Worm (Caenorhabditis elegans) whole organism, L3 larva: ENCODE data around the gene ndx-3.

Experiments
- ZK546.5 ChIP-seq: sonication (generic microtip); optimal IDR thresholded peaks from 2 replicates; lab custom pipeline; 2017; ENCODE audit warnings: missing biosample characterization, missing genetic modification characterization
- aly-2 ChIP-seq: fragments of 150-350 bp; optimal IDR thresholded peaks from 2 replicates; lab custom pipeline; 2014; ENCODE audit warnings: missing biosample characterization, missing genetic modification characterization
- ama-1 ChIP-seq: fragments of 150-350 bp; optimal IDR thresholded peaks from 2 replicates; lab custom pipeline; 2018
- ceh-16 ChIP-seq: sonication (generic microtip); optimal IDR thresholded peaks from 2 replicates; lab custom pipeline; 2017; ENCODE audit warnings: missing biosample characterization, missing genetic modification characterization
- ceh-28 ChIP-seq: fragments of 150-350 bp; optimal IDR thresholded peaks from 2 replicates; lab custom pipeline; 2014; ENCODE audit warnings: missing biosample characterization, missing genetic modification reagents, missing genetic modification characterization
- ceh-82 ChIP-seq: fragments of 150-350 bp; optimal IDR thresholded peaks from 2 replicates; lab custom pipeline; 2014; ENCODE audit warnings: missing biosample characterization, missing genetic modification characterization
- daf-12 ChIP-seq: fragments of 150-350 bp; optimal IDR thresholded peaks from 2 replicates; lab custom pipeline; 2014; ENCODE audit warnings: missing biosample characterization, missing genetic modification reagents, missing genetic modification characterization
- egl-27 ChIP-seq: sonication (generic microtip); optimal IDR thresholded peaks from 4 replicates; lab custom pipeline; 2017; ENCODE audit warnings: missing biosample characterization, missing genetic modification reagents, missing genetic modification characterization
- egl-5 ChIP-seq: fragments of 150-350 bp; optimal IDR thresholded peaks from 2 replicates; lab custom pipeline; 2017; ENCODE audit warnings: missing biosample characterization, missing genetic modification reagents, missing genetic modification characterization, inconsistent platforms
- elt-1 ChIP-seq: fragments of 150-350 bp; optimal IDR thresholded peaks from 2 replicates; lab custom pipeline; 2014; ENCODE audit warnings: missing biosample characterization, missing genetic modification characterization
- elt-2 ChIP-seq: sonication (generic microtip); optimal IDR thresholded peaks from 2 replicates; lab custom pipeline; 2016; ENCODE audit warnings: missing genetic modification reagents, mild to moderate bottlenecking, missing genetic modification characterization, missing compliant biosample characterization
- fkh-2 ChIP-seq: fragments of 150-350 bp; optimal IDR thresholded peaks from 2 replicates; lab custom pipeline; 2014; ENCODE audit warnings: missing biosample characterization, missing genetic modification reagents, missing genetic modification characterization
- jun-1 ChIP-seq: fragments of 150-350 bp; optimal IDR thresholded peaks from 2 replicates; lab custom pipeline; 2014; ENCODE audit warnings: missing biosample characterization, missing genetic modification reagents, missing genetic modification characterization
- lin-15B ChIP-seq: fragments of 150-350 bp; optimal IDR thresholded peaks from 2 replicates; lab custom pipeline; 2014; ENCODE audit warnings: missing biosample characterization, missing genetic modification characterization
- lin-39 ChIP-seq: fragments of 150-350 bp; optimal IDR thresholded peaks from 2 replicates; lab custom pipeline; 2018; ENCODE audit warnings: missing biosample characterization, missing genetic modification reagents, missing genetic modification characterization
- lsy-12 ChIP-seq: sonication (generic microtip); optimal IDR thresholded peaks from 2 replicates; lab custom pipeline; 2016; ENCODE audit warnings: mild to moderate bottlenecking, missing genetic modification characterization, missing compliant biosample characterization
- mdl-1 ChIP-seq: fragments of 150-350 bp; optimal IDR thresholded peaks from 2 replicates; lab custom pipeline; 2014; ENCODE audit warnings: missing biosample characterization, missing genetic modification characterization
- mml-1 ChIP-seq: fragments of 150-350 bp; sonication (generic microtip); optimal IDR thresholded peaks from 3 replicates; lab custom pipeline; 2014; ENCODE audit warnings: missing biosample characterization, missing genetic modification characterization
- nfya-1 ChIP-seq: sonication (generic microtip); optimal IDR thresholded peaks from 2 replicates; lab custom pipeline; 2017; ENCODE audit warnings: missing genetic modification characterization, mild to moderate bottlenecking, missing compliant biosample characterization, antibody characterized with exemption, moderate library complexity; ENCODE audit not compliant: insufficient read depth
- nhr-11 ChIP-seq: fragments of 150-350 bp; optimal IDR thresholded peaks from 2 replicates; lab custom pipeline; 2014; ENCODE audit warnings: missing biosample characterization, missing genetic modification characterization
- nhr-12 ChIP-seq: fragments of 150-350 bp; optimal IDR thresholded peaks from 2 replicates; lab custom pipeline; 2014; ENCODE audit warnings: missing biosample characterization, missing genetic modification characterization
- nhr-23 ChIP-seq: fragments of 150-350 bp; optimal IDR thresholded peaks from 2 replicates; lab custom pipeline; 2014; ENCODE audit warnings: missing biosample characterization, missing genetic modification reagents, missing genetic modification characterization
- nhr-237 ChIP-seq: fragments of 150-350 bp; optimal IDR thresholded peaks from 2 replicates; lab custom pipeline; 2014; ENCODE audit warnings: missing biosample characterization, missing genetic modification characterization
- nhr-28 ChIP-seq: fragments of 150-350 bp; optimal IDR thresholded peaks from 2 replicates; lab custom pipeline; 2014; ENCODE audit warnings: missing biosample characterization, missing genetic modification characterization
- nhr-43 ChIP-seq: sonication (generic microtip); optimal IDR thresholded peaks from 2 replicates; lab custom pipeline; 2016; ENCODE audit warnings: mild to moderate bottlenecking, missing genetic modification characterization, missing compliant biosample characterization; ENCODE audit not compliant: poor library complexity, severe bottlenecking
- nhr-76 ChIP-seq: fragments of 150-350 bp; sonication (generic microtip); optimal IDR thresholded peaks from 5 replicates; lab custom pipeline; 2014; ENCODE audit warnings: missing biosample characterization, missing genetic modification characterization
- nhr-77 ChIP-seq: fragments of 150-350 bp; optimal IDR thresholded peaks from 2 replicates; lab custom pipeline; 2014; ENCODE audit warnings: missing biosample characterization, missing genetic modification characterization
- pqm-1 ChIP-seq: fragments of 150-350 bp; optimal IDR thresholded peaks from 2 replicates; lab custom pipeline; 2017; ENCODE audit warnings: missing biosample characterization, missing genetic modification characterization, inconsistent platforms
- sea-2 ChIP-seq: fragments of 150-350 bp; sonication (generic microtip); optimal IDR thresholded peaks from 4 replicates; lab custom pipeline; 2014; ENCODE audit warnings: missing biosample characterization, missing genetic modification reagents, missing genetic modification characterization
- skn-1 ChIP-seq: fragments of 150-350 bp; optimal IDR thresholded peaks from 2 replicates; lab custom pipeline; 2014; ENCODE audit warnings: missing biosample characterization, missing genetic modification characterization
- snpc-4 ChIP-seq: fragments of 150-350 bp; optimal IDR thresholded peaks from 2 replicates; lab custom pipeline; 2014; ENCODE audit warnings: missing biosample characterization, missing genetic modification characterization
- tbx-2 ChIP-seq: sonication (generic microtip); optimal IDR thresholded peaks from 2 replicates; lab custom pipeline; 2016; ENCODE audit warnings: mild to moderate bottlenecking, missing genetic modification characterization, missing compliant biosample characterization
- unc-39 ChIP-seq: sonication (generic microtip); optimal IDR thresholded peaks from 4 replicates; lab custom pipeline; 2017; ENCODE audit warnings: missing biosample characterization, missing genetic modification characterization
- zag-1 ChIP-seq: fragments of 150-350 bp; optimal IDR thresholded peaks from 2 replicates; lab custom pipeline; 2014; ENCODE audit warnings: missing biosample characterization, missing genetic modification characterization
- ztf-4 ChIP-seq: fragments of 150-350 bp; optimal IDR thresholded peaks from 2 replicates; lab custom pipeline; 2014; ENCODE audit warnings: missing biosample characterization, missing genetic modification characterization

Gene ndx-3

DNA sequence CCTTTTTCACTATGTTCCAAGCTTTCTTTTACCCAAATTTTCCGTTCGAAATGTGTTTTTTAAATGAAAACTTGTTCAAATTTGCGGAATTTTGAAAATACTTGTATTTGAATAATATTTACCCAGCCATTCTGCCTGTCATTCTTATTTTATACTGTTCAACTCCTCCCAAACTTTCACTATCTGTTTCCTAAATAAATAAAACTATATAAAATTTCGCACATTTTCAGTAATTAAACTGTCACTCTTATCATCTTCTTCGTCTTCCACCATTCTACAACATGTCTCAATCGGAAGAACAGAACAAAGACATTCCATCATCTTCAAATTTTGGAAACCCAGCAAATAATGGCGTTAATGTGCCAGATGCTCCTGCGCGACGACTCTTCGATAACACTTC, 48.6 kb upstream of the ndx-3 start, which contains the start of gene btbd-10:
btbd-10 (plus strand) TSS at position 231 of the 400 bp plus-strand sequence.
- TF ChIP-seq fkh-2 (no peak), nhr-12 (tag; lab: Kevin White, UChicago) (no peak), nhr-28 (tag; lab: Kevin White, UChicago) (no peak), daf-12 (no peak), nhr-77 (no peak), elt-2 (tag; lab: Kevin White, UChicago) (peak; percentile 75)

DNA sequence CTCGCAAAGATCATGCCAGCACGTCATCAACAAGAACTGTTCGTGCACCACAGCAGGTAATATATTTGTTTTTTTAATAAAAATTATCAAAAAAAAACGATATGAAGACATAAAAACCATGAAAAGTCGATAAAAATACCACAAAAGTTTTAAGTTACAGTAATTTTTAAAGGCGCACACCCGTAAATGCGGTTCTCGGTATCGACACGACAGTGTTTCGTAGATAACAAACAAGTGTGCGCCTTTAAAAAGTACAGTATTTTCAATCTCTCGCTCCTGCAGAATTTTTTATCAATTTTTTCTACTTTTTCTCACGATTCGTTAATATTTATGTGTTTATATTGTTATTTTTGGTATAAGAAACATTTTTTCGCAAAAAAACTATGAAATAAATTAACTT, 48.1 kb upstream of the ndx-3 start:
- no peak for TF ChIP-seq mdl-1 (tag; lab: Kevin White, UChicago)
- no peak for TF ChIP-seq daf-12
- no peak for TF ChIP-seq nhr-76 (tag; lab: Kevin White, UChicago)
- TF ChIP-seq pqm-1 (tag; lab: Kevin White, UChicago), result no peak
- TF ChIP-seq fkh-2, result no peak
- TF ChIP-seq elt-1 (tag; lab: Kevin White, UChicago), result no peak
- TF ChIP-seq ZK546.5 (tag; lab: Kevin White, UChicago), result no peak
- no peak for TF ChIP-seq nfya-1 (tag; lab: Kevin White, UChicago)
- no peak for TF ChIP-seq nhr-11 (tag; lab: Kevin White, UChicago)
- no peak for TF ChIP-seq lin-39
- TF ChIP-seq nhr-23 (tag; lab: Kevin White, UChicago), result no peak
- TF ChIP-seq nhr-77, result no peak
- no peak for TF ChIP-seq zag-1 (tag; lab: Kevin White, UChicago)
- TF ChIP-seq egl-27, result no peak
- TF ChIP-seq unc-39, result no peak
- no peak for TF ChIP-seq jun-1 (tag; lab: Kevin White, UChicago)

DNA sequence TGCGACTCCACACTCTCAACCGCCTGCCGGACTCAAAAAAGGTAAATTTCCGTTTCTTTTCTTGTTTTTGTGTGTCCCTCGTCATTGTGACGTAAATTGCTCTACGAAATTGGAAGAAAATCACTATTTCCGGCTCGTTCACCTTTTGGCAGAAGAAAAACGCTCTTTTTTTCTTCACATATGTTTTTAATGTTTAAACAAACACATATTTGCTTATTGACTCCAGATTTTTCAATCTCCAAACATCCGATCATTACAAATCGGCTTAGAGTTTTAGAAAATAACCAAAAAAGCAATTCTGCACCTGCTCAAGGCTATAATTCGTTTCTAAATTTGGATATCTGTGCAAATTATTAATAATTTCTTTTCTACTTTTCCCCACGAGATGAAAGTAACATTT, 47.5 kb upstream of the ndx-3 start:
- TF ChIP-seq nhr-23 (tag; lab: Kevin White, UChicago) (no peak), sea-2 (GFP tag; lab: Kevin White, UChicago) (no peak), snpc-4 (tag; lab: Kevin White, UChicago) (no peak), mdl-1 (tag; lab: Kevin White, UChicago) (no peak), ceh-16 (tag; lab: Kevin White, UChicago) (no peak), lin-39 (no peak), daf-12 (no peak), nhr-43 (tag; lab: Kevin White, UChicago) (no peak)
- TF ChIP-seq, all 47 proteins: peak for 0

DNA sequence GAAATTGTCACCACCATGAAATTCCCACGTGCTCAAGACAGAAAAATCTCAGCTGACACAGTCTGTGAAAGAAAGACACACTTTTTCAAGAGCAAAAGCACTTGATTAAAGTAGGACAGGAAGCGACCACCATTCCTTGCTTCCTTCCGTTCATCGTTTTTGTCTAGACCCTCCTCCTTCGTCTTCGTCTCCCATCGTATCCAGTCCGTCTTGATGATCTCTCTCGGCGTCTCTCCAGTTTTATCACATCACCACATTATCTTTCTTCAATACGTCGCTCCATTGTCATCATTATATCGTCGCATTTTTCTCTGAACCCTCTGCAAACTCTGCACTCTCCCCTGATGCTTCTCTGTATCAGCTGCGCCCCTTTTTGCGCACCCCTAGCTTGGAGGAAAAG, 45.2 kb upstream of the ndx-3 start:
- TF ChIP-seq lin-39, result peak; percentile 25
- TF ChIP-seq skn-1, result peak; percentile 93
- TF ChIP-seq nhr-23 (tag; lab: Kevin White, UChicago), result peak; percentile 26
- TF ChIP-seq tbx-2 (tag; lab: Kevin White, UChicago), result peak; percentile 5
- no peak for TF ChIP-seq zag-1 (tag; lab: Kevin White, UChicago)
- peak; percentile 22 for TF ChIP-seq elt-2 (tag; lab: Kevin White, UChicago)
- TF ChIP-seq nhr-28 (tag; lab: Kevin White, UChicago), result no peak
- peak; percentile 88 for TF ChIP-seq egl-5 (tag; lab: Kevin White, UChicago)
- TF ChIP-seq nfya-1 (tag; lab: Kevin White, UChicago), result peak; percentile 48
- TF ChIP-seq lsy-12 (tag; lab: Kevin White, UChicago), result no peak

DNA sequence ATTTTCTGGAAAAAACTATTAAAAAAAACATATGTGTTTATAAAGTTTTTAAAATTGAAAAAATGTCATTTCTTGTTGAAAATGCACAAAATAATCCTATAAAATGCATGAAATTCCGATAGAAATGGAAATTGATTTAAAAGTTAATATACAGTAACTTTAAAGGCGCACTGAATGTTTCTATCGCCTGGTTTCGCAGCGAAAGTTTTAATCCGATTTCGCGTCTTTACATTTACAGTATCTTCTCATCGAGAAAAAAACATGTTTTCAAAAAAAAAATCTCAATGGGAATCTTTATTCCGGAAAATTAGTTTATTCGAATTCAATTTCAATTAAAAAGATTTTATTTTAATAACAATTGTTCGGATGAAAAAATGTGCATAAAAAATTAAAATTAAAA, 39.2 kb upstream of the ndx-3 start, which contains the start of gene R05F9.11:
R05F9.11 (minus strand) TSS at position 5 of the 400 bp plus-strand sequence.
- no peak for TF ChIP-seq ama-1 (lab: Kevin White, UChicago)
- no peak for TF ChIP-seq lin-39
- TF ChIP-seq tbx-2 (tag; lab: Kevin White, UChicago), result no peak
- no peak for TF ChIP-seq egl-5 (tag; lab: Kevin White, UChicago)
- TF ChIP-seq elt-2 (tag; lab: Kevin White, UChicago), result peak; percentile 13

DNA sequence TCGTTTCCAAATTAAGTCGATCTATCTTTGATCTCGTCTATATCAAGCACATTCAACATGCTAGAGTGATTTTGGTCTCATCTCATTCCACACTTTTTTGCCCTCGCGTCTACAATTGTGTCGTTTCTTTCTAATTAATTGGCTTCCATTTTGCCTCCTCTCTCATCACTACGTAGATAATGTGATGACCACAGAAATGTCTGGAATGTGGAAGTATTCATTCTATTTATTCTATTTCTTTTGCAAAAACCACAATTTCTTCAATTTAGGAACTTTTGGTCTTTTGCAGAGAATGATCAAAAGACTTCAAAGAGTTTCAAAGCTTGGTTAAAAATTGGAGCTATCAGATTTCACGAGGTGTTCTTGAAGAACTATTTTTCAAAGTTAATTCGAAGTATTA, 37.8 kb upstream of the ndx-3 start:
- TF ChIP-seq aly-2 (tag; lab: Kevin White, UChicago), result no peak
- TF ChIP-seq ztf-4 (tag; lab: Kevin White, UChicago), result no peak
- no peak for TF ChIP-seq pqm-1 (tag; lab: Kevin White, UChicago)
- TF ChIP-seq nhr-28 (tag; lab: Kevin White, UChicago), result no peak
- no peak for TF ChIP-seq mml-1 (tag; lab: Kevin White, UChicago)
- no peak for TF ChIP-seq unc-39
- no peak for TF ChIP-seq ceh-82 (tag; lab: Kevin White, UChicago)
- TF ChIP-seq fkh-2, result no peak
- no peak for TF ChIP-seq jun-1 (tag; lab: Kevin White, UChicago)
- TF ChIP-seq egl-27, result no peak
- no peak for TF ChIP-seq lin-15B (tag; lab: Kevin White, UChicago)
- TF ChIP-seq ceh-28 (tag; lab: Kevin White, UChicago), result no peak
- TF ChIP-seq nhr-43 (tag; lab: Kevin White, UChicago), result no peak
- no peak for TF ChIP-seq nhr-237
- TF ChIP-seq, all 47 proteins: peak for 0
